Fruit fly (Drosophila melanogaster): Measurements from ENCODE around the gene Ir7f.

dm6 chrX:7873172-7873930, 10.5 kb downstream of the Ir7f start, which contains the start of gene dec:
- TF ChIP-seq btn (GFP tag; optimal IDR thresholded peaks at IDR 0.05) (no peak), CG6765 (GFP tag; optimal IDR thresholded peaks at IDR 0.05) (no peak), jing (GFP tag; optimal IDR thresholded peaks at IDR 0.05) (no peak), Dfd (GFP tag; optimal IDR thresholded peaks at IDR 0.05) (no peak), CG14710 (tag; optimal IDR thresholded peaks at IDR 0.05) (no peak), H15 (GFP tag; IDR thresholded peaks at IDR 0.05) (no peak), pan (optimal IDR thresholded peaks at IDR 0.05) (no peak), pan (GFP tag; optimal IDR thresholded peaks at IDR 0.05 in 1 of 2, IDR thresholded peaks at IDR 0.05 in 1 of 2) (no peak), PHDP (tag; optimal IDR thresholded peaks at IDR 0.05) (no peak)
